Worm (Caenorhabditis elegans) whole organism, young adult: ENCODE measurements around the gene C36C5.12.
A peak's percentile ranks its signal among the peaks of the same experiment; 100 is the strongest.

Source experiments
- B0261.1 ChIP-seq: sonication (generic microtip); optimal IDR thresholded peaks from 2 replicates; lab custom pipeline; 2016; ENCODE audit warnings: mild to moderate bottlenecking, missing genetic modification characterization, moderate library complexity, missing compliant biosample characterization
- F23B12.7 ChIP-seq: sonication (generic microtip); optimal IDR thresholded peaks from 2 replicates; lab custom pipeline; 2017; ENCODE audit warnings: missing genetic modification characterization, mild to moderate bottlenecking, missing compliant biosample characterization, antibody characterized with exemption, moderate library complexity; ENCODE audit not compliant: insufficient read depth
- F33H1.4 ChIP-seq: fragments of 200-800 bp; sonication (Bioruptor generic); IDR thresholded peaks from 2 replicates; pipeline ENCODE4 v1.3.6; 2022; ENCODE audit warnings: missing genetic modification reagents, missing genetic modification characterization, missing compliant biosample characterization
- F57C9.4 ChIP-seq: sonication (generic microtip); optimal IDR thresholded peaks from 2 replicates; lab custom pipeline; 2017; ENCODE audit warnings: mild to moderate bottlenecking, missing genetic modification characterization, missing compliant biosample characterization
- K11D2.4 ChIP-seq: fragments of 200-800 bp; sonication (Bioruptor generic); IDR thresholded peaks from 2 replicates; pipeline ENCODE4 v1.3.6; 2022; ENCODE audit warnings: missing genetic modification reagents, missing genetic modification characterization, missing compliant biosample characterization
- K12H6.12 ChIP-seq: fragments of 200-800 bp; sonication (Bioruptor generic); optimal IDR thresholded peaks from 2 replicates; lab custom pipeline; 2018; ENCODE audit warnings: mild to moderate bottlenecking, missing genetic modification characterization, missing compliant biosample characterization
- T07F8.4 ChIP-seq: sonication (generic microtip); optimal IDR thresholded peaks from 2 replicates; lab custom pipeline; 2016; ENCODE audit warnings: mild to moderate bottlenecking, missing genetic modification characterization, moderate library complexity, missing compliant biosample characterization
- Y53G8AR.9 ChIP-seq: fragments of 200-800 bp; sonication (Bioruptor generic); conservative IDR thresholded peaks from 2 replicates; pipeline ENCODE4 v1.3.6; 2022; ENCODE audit warnings: missing genetic modification reagents, missing genetic modification characterization, missing compliant biosample characterization
- Y67H2A.10 ChIP-seq: fragments of 200-800 bp; sonication (Bioruptor generic); conservative IDR thresholded peaks from 2 replicates; pipeline ENCODE4 v1.3.6; 2022; ENCODE audit warnings: missing genetic modification reagents, missing genetic modification characterization, missing compliant biosample characterization
- ama-1 ChIP-seq, 3 experiments: fragments of 150-350 bp in 1 of 3; sonication (generic microtip) in 2 of 3; optimal IDR thresholded peaks; 2 replicates each; lab custom pipeline; 2014 to 2018; ENCODE audit warnings: missing biosample characterization in 2 of 3, missing genetic modification characterization in 2 of 3, missing genetic modification reagents in 2 of 3
- attf-3 ChIP-seq: fragments of 200-800 bp; sonication (Bioruptor generic); conservative IDR thresholded peaks from 2 replicates; pipeline ENCODE4 v1.3.6; 2022; ENCODE audit warnings: missing genetic modification reagents, missing genetic modification characterization, missing compliant biosample characterization
- attf-6 ChIP-seq: fragments of 200-800 bp; sonication (Bioruptor generic); IDR thresholded peaks from 2 replicates; pipeline ENCODE4 v1.3.6; 2022; ENCODE audit warnings: missing genetic modification reagents, missing genetic modification characterization, missing compliant biosample characterization
- bed-1 ChIP-seq: fragments of 200-800 bp; sonication (Bioruptor generic); IDR thresholded peaks from 2 replicates; pipeline ENCODE4 v1.3.6; 2022; ENCODE audit warnings: missing genetic modification reagents, missing genetic modification characterization, missing compliant biosample characterization
- cebp-1 ChIP-seq, 2 experiments: fragments of 200-800 bp in 1 of 2; sonication (Bioruptor generic) in 1 of 2; sonication (generic microtip) in 1 of 2; IDR thresholded peaks in 1 of 2; optimal IDR thresholded peaks in 1 of 2; 2 replicates each; pipeline versions ENCODE4 v1.3.6 to Lab custom; 2017 to 2022; ENCODE audit warnings: missing compliant biosample characterization in 2 of 2, missing genetic modification characterization in 2 of 2, mild to moderate bottlenecking in 1 of 2, missing genetic modification reagents in 1 of 2, moderate library complexity in 1 of 2
- dpl-1 ChIP-seq: fragments of 150-350 bp; optimal IDR thresholded peaks from 2 replicates; lab custom pipeline; 2014; ENCODE audit warnings: missing biosample characterization, missing genetic modification reagents, missing genetic modification characterization
- efl-1 ChIP-seq: fragments of 150-350 bp; optimal IDR thresholded peaks from 2 replicates; lab custom pipeline; 2014; ENCODE audit warnings: missing biosample characterization, missing genetic modification reagents, missing genetic modification characterization
- ets-4 ChIP-seq: fragments of 200-800 bp; sonication (Bioruptor generic); optimal IDR thresholded peaks from 2 replicates; lab custom pipeline; 2018; ENCODE audit warnings: mild to moderate bottlenecking, missing genetic modification characterization, missing compliant biosample characterization
- gei-17 ChIP-seq: fragments of 200-800 bp; sonication (Bioruptor generic); optimal IDR thresholded peaks from 2 replicates; lab custom pipeline; 2018; ENCODE audit warnings: mild to moderate bottlenecking, missing genetic modification characterization, missing compliant biosample characterization
- hmg-20 ChIP-seq: fragments of 200-800 bp; sonication (Bioruptor generic); IDR thresholded peaks from 2 replicates; pipeline ENCODE4 v1.3.6; 2022; ENCODE audit warnings: missing genetic modification reagents, missing genetic modification characterization, missing compliant biosample characterization
- hsf-1 ChIP-seq: fragments of 200-800 bp; sonication (Bioruptor generic); IDR thresholded peaks from 2 replicates; pipeline ENCODE4 v1.3.6; 2022; ENCODE audit warnings: missing genetic modification reagents, missing genetic modification characterization, missing compliant biosample characterization
- lag-1 ChIP-seq: fragments of 200-800 bp; sonication (Bioruptor generic); IDR thresholded peaks from 2 replicates; pipeline ENCODE4 v1.3.6; 2022; ENCODE audit warnings: missing genetic modification reagents, missing genetic modification characterization, missing compliant biosample characterization
- lin-40 ChIP-seq: sonication (generic microtip); optimal IDR thresholded peaks from 2 replicates; lab custom pipeline; 2016; ENCODE audit warnings: missing genetic modification characterization, mild to moderate bottlenecking, missing compliant biosample characterization, missing genotype, missing genetic modification reagents
- lsl-1 ChIP-seq: fragments of 200-800 bp; sonication (Bioruptor generic); optimal IDR thresholded peaks from 2 replicates; lab custom pipeline; 2018; ENCODE audit warnings: mild to moderate bottlenecking, missing genetic modification characterization, moderate library complexity, missing compliant biosample characterization
- nfya-2 ChIP-seq: fragments of 200-800 bp; sonication (Bioruptor generic); IDR thresholded peaks from 2 replicates; pipeline ENCODE4 v1.3.6; 2022; ENCODE audit warnings: missing genetic modification reagents, missing genetic modification characterization, missing compliant biosample characterization
- nfyb-1 ChIP-seq: fragments of 200-800 bp; sonication (Bioruptor generic); IDR thresholded peaks from 2 replicates; pipeline ENCODE4 v1.3.6; 2022; ENCODE audit warnings: missing genetic modification reagents, missing genetic modification characterization, missing compliant biosample characterization
- nhr-120 ChIP-seq: fragments of 200-800 bp; sonication (Bioruptor generic); IDR thresholded peaks from 2 replicates; pipeline ENCODE4 v1.3.6; 2022; ENCODE audit warnings: missing genetic modification characterization, missing compliant biosample characterization
- nhr-27 ChIP-seq: fragments of 200-800 bp; sonication (Bioruptor generic); optimal IDR thresholded peaks from 2 replicates; lab custom pipeline; 2018; ENCODE audit warnings: mild to moderate bottlenecking, missing genetic modification characterization, moderate library complexity, missing compliant biosample characterization
- pbrm-1 ChIP-seq: fragments of 200-800 bp; sonication (Bioruptor generic); IDR thresholded peaks from 2 replicates; pipeline ENCODE4 v1.3.6; 2022; ENCODE audit warnings: missing genetic modification reagents, missing genetic modification characterization, missing compliant biosample characterization
- sdz-38 ChIP-seq: sonication (generic microtip); optimal IDR thresholded peaks from 2 replicates; lab custom pipeline; 2016; ENCODE audit warnings: missing genotype, missing genetic modification characterization, missing compliant biosample characterization
- snpc-4 ChIP-seq, 5 experiments: fragments of 150-350 bp in 1 of 5; sonication (generic microtip) in 4 of 5; optimal IDR thresholded peaks; 2 replicates each; lab custom pipeline; 2014 to 2018; ENCODE audit warnings: missing genetic modification characterization in 5 of 5, missing biosample characterization in 3 of 5, antibody characterized with exemption in 2 of 5, mild to moderate bottlenecking in 2 of 5, missing compliant biosample characterization in 2 of 5, missing genotype in 2 of 5, moderate library complexity in 2 of 5, missing genetic modification reagents in 1 of 5
- tbp1 ChIP-seq: fragments of 200-800 bp; sonication (Bioruptor generic); optimal IDR thresholded peaks from 2 replicates; lab custom pipeline; 2018; ENCODE audit warnings: mild to moderate bottlenecking, missing genetic modification characterization, missing compliant biosample characterization
- tbx-9 ChIP-seq: sonication (generic microtip); optimal IDR thresholded peaks from 2 replicates; lab custom pipeline; 2016; ENCODE audit warnings: borderline replicate concordance, missing genetic modification characterization, inconsistent platforms, missing compliant biosample characterization
- zfh-2 ChIP-seq: fragments of 200-800 bp; sonication (Bioruptor generic); conservative IDR thresholded peaks from 2 replicates; pipeline ENCODE4 v1.3.6; 2022; ENCODE audit warnings: missing genetic modification reagents, missing genetic modification characterization, missing compliant biosample characterization
- ztf-22 ChIP-seq: fragments of 200-800 bp; sonication (Bioruptor generic); optimal IDR thresholded peaks from 2 replicates; lab custom pipeline; 2018; ENCODE audit warnings: mild to moderate bottlenecking, missing genetic modification characterization, moderate library complexity, missing compliant biosample characterization
- ztf-6 ChIP-seq: fragments of 200-800 bp; sonication (Bioruptor generic); IDR thresholded peaks from 2 replicates; pipeline ENCODE4 v1.3.6; 2022; ENCODE audit warnings: missing genetic modification reagents, missing genetic modification characterization, missing compliant biosample characterization

C36C5.12 gene

DNA sequence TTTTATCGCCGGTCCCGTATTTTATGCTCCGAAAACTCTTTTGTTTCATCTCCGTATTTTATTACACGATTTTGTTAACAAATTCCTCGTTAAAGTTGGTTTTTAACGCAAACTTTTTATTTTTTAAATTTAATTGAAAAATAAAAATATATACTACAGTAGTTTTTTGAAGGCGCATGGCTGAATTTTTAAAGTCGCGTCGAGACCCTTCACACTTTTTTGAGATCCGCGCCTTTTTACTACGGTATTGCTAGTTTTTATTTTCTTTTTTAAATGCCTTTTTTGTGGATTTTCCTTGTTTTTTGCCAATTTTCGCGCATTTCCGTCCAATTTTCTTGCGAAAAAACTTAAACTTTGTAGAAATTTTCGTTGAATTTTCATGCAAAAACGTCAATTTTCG lies 45.3 kb upstream of the C36C5.12 start (continued):
- peak; percentile 98 for TF ChIP-seq F33H1.4 (GFP tag; lab: Robert Waterston, UW)
- no peak for TF ChIP-seq K11D2.4 (GFP tag; lab: Robert Waterston, UW)
- no peak for TF ChIP-seq tbx-9 (tag; lab: Kevin White, UChicago)
- no peak for TF ChIP-seq attf-3 (GFP tag; lab: Robert Waterston, UW)
- TF ChIP-seq pbrm-1, result peak; percentile 48; the same call in 1 of the 2 replicates
- TF ChIP-seq T07F8.4 (tag; lab: Kevin White, UChicago), result no peak
- no peak for TF ChIP-seq attf-6 (GFP tag; lab: Robert Waterston, UW)
- peak; percentile 31 for TF ChIP-seq efl-1
- no peak for TF ChIP-seq bed-1 (GFP tag; lab: Robert Waterston, UW)
- no peak for TF ChIP-seq nhr-27 (tag; lab: Kevin White, UChicago)
- TF ChIP-seq Y67H2A.10 (GFP tag; lab: Robert Waterston, UW), result no peak
- no peak for TF ChIP-seq ztf-22 (GFP tag; lab: Kevin White, UChicago)
- no peak for TF ChIP-seq sdz-38
- TF ChIP-seq K12H6.12 (tag; lab: Kevin White, UChicago), result no peak
- TF ChIP-seq B0261.1 (tag; lab: Kevin White, UChicago), result no peak
- no peak for TF ChIP-seq lin-40 (tag; lab: Kevin White, UChicago)
- TF ChIP-seq F23B12.7 (tag; lab: Kevin White, UChicago), result no peak
- no peak for TF ChIP-seq zfh-2 (GFP tag; lab: Robert Waterston, UW)
- no peak for TF ChIP-seq Y53G8AR.9 (GFP tag; lab: Robert Waterston, UW)
- TF ChIP-seq lsl-1, result peak; percentile 98
- TF ChIP-seq nfya-2, result no peak
- no peak for TF ChIP-seq snpc-4 (GFP tag; optimal IDR thresholded peaks at IDR 0.05; lab: Kevin White, UChicago)
- peak in 1 of 4 experiments; percentile 54 for TF ChIP-seq snpc-4 (tag; optimal IDR thresholded peaks at IDR 0.05; lab: Kevin White, UChicago)
- TF ChIP-seq, all 124 proteins: peak for 17

DNA sequence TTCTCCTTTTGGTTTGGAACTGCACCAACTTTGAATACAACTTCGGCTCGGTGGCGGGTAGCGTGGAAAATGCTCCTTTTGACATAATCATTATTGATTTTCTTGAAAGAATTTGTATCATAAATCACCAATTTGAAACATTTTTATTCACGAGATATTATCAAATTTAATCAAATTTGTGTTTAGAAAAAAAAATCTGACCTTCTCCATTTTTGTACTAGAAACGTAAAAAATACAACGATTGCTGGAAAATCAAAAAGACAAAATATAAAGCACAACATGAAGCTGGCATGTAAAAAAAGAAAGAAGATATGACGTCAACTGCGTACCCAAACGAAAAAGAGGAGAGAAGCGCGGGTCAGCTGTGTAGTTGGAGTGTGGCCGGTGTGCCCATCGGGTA lies 41.2 kb upstream of the C36C5.12 start, which contains the start of gene K08D9.4:
TSS of gene K08D9.4 (minus strand) at position 101 of the 400 bp plus-strand sequence.
- TF ChIP-seq ztf-6 (GFP tag; lab: Robert Waterston, UW) (no peak), hsf-1 (GFP tag; lab: Robert Waterston, UW) (no peak), ama-1 (optimal IDR thresholded peaks at IDR 0.05; lab: Kevin White, UChicago) (no peak), ama-1 (GFP tag; optimal IDR thresholded peaks at IDR 0.05; lab: Kevin White, UChicago) (no peak), hmg-20 (GFP tag; lab: Robert Waterston, UW) (no peak), lag-1 (GFP tag; lab: Robert Waterston, UW) (no peak), ets-4 (GFP tag; lab: Kevin White, UChicago) (no peak), dpl-1 (GFP tag; lab: Kevin White, UChicago) (no peak), nhr-120 (GFP tag; lab: Robert Waterston, UW) (no peak)

ce11 chrV:3196832-3197329 lies 37.7 kb upstream of the C36C5.12 start, which contains the start of the genes Y73C8B.1 and Y73C8B.5:
Y73C8B.1 (minus strand) TSS chrV:3196882.
Y73C8B.5 (plus strand) TSS chrV:3197268.
- TF ChIP-seq gei-17, result no peak
- TF ChIP-seq tbp1 (GFP tag; lab: Kevin White, UChicago), result no peak
- TF ChIP-seq cebp-1 (GFP tag; IDR thresholded peaks at IDR 0.05; lab: Robert Waterston, UW), result no peak
- peak; percentile 2 for TF ChIP-seq cebp-1 (tag; optimal IDR thresholded peaks at IDR 0.05; lab: Kevin White, UChicago)
- TF ChIP-seq hsf-1 (GFP tag; lab: Robert Waterston, UW), result no peak
- no peak for TF ChIP-seq F57C9.4 (tag; lab: Kevin White, UChicago)
- TF ChIP-seq nfyb-1 (GFP tag; lab: Robert Waterston, UW), result no peak
